Worm (Caenorhabditis elegans): ENCODE data around the gene T25B9.9.

DNA sequence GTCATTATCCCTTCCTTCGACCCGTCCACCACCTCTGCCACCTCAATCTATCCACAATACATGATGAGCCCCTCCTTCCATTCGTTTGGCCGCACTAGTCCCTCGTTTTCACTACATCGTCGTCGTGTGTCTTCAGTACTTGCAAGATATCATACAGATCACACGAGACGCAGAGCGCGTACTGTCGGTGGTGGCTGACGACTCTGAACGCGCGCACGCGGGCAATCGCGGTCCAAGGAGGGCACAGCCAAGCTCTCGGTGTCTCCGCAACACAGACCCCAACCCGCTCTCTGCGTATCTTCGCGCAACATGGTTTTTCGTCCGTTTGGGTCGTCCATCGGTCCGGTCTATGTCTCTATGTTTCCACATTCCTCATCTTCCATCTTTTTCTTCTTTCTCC, 47.6 kb downstream of the T25B9.9 start:
- TF ChIP-seq tbx-2 (tag; optimal IDR thresholded peaks at IDR 0.05) (no peak), lin-14 (GFP tag; optimal IDR thresholded peaks at IDR 0.05) (peak; percentile 36)
